Fruit fly (Drosophila melanogaster): ENCODE results near the gene Gagr.

The Gagr gene

dm6 chr3L:16408609-16409439 is 14.4 kb downstream of the Gagr start (continued):
- TF ChIP-seq bbx (GFP tag; IDR thresholded peaks at IDR 0.05; ENCODE audit: partially characterized antibody): no peak
- peak; percentile 4 for TF ChIP-seq CG16863 (GFP tag; optimal IDR thresholded peaks at IDR 0.05)
- no peak for TF ChIP-seq CG16779 (GFP tag; IDR thresholded peaks at IDR 0.05)
- peak; percentile 59 for TF ChIP-seq CG8089 (GFP tag; optimal IDR thresholded peaks at IDR 0.05)
- no peak for TF ChIP-seq Dfd (GFP tag; optimal IDR thresholded peaks at IDR 0.05)
- TF ChIP-seq nerfin-2 (GFP tag; IDR thresholded peaks at IDR 0.05; ENCODE audit: partially characterized antibody): no peak
- no peak for TF ChIP-seq Ets97D (GFP tag; optimal IDR thresholded peaks at IDR 0.05)
- TF ChIP-seq tin (GFP tag; optimal IDR thresholded peaks at IDR 0.05): peak; percentile 2
- no peak for TF ChIP-seq CG7357 (GFP tag; IDR thresholded peaks at IDR 0.05)
- no peak for TF ChIP-seq row (GFP tag; IDR thresholded peaks at IDR 0.05)
- TF ChIP-seq sna (GFP tag; IDR thresholded peaks at IDR 0.05; ENCODE audit: partially characterized antibody): no peak
- TF ChIP-seq hkb (optimal IDR thresholded peaks at IDR 0.05): no peak
- no peak for TF ChIP-seq hkb (GFP tag; IDR thresholded peaks at IDR 0.05)
- TF ChIP-seq CG15269 (tag; optimal IDR thresholded peaks at IDR 0.05): no peak
- no peak for TF ChIP-seq stc (GFP tag; IDR thresholded peaks at IDR 0.05)
- no peak for TF ChIP-seq CG12071 (GFP tag; optimal IDR thresholded peaks at IDR 0.05)
- peak; percentile 75 for TF ChIP-seq CG2202 (tag; optimal IDR thresholded peaks at IDR 0.05)
- TF ChIP-seq CG13624 (GFP tag; optimal IDR thresholded peaks at IDR 0.05): no peak
- no peak for TF ChIP-seq gfzf (GFP tag; optimal IDR thresholded peaks at IDR 0.05)
- TF ChIP-seq emc (GFP tag; optimal IDR thresholded peaks at IDR 0.05): no peak
- no peak for TF ChIP-seq CG7786 (GFP tag; optimal IDR thresholded peaks at IDR 0.05)
- TF ChIP-seq CG3065 (GFP tag; optimal IDR thresholded peaks at IDR 0.05): no peak
- no peak for TF ChIP-seq H15 (GFP tag; IDR thresholded peaks at IDR 0.05)
- peak; percentile 17 for TF ChIP-seq Sry-δ (GFP tag; optimal IDR thresholded peaks at IDR 0.05)
- no peak for TF ChIP-seq maf-S (GFP tag; optimal IDR thresholded peaks at IDR 0.05)
- no peak for TF ChIP-seq vnd (GFP tag; IDR thresholded peaks at IDR 0.05; ENCODE audit: partially characterized antibody)
- peak; percentile 56 for TF ChIP-seq wek (GFP tag; optimal IDR thresholded peaks at IDR 0.05)
- peak; percentile 31 for TF ChIP-seq CG17829 (tag; optimal IDR thresholded peaks at IDR 0.05)
- TF ChIP-seq Lim3 (GFP tag; IDR thresholded peaks at IDR 0.05): no peak
- TF ChIP-seq onecut (GFP tag; IDR thresholded peaks at IDR 0.05): peak; percentile 43; the same call in 1 of the 2 replicates
- peak; percentile 37 for TF ChIP-seq CG4820 (GFP tag; optimal IDR thresholded peaks at IDR 0.05)
- TF ChIP-seq dati (GFP tag; IDR thresholded peaks at IDR 0.05): no peak
- TF ChIP-seq Deaf1 (tag; optimal IDR thresholded peaks at IDR 0.05): no peak
- TF ChIP-seq pho (GFP tag; optimal IDR thresholded peaks at IDR 0.05): no peak
- TF ChIP-seq dan (GFP tag; IDR thresholded peaks at IDR 0.05): no peak
- no peak for TF ChIP-seq HLH54F (GFP tag; optimal IDR thresholded peaks at IDR 0.05)
- TF ChIP-seq so (GFP tag; IDR thresholded peaks at IDR 0.05): 0 out of 3 replicates have a peak, but pooled peaks have one; percentile 41
- TF ChIP-seq cad (GFP tag; optimal IDR thresholded peaks at IDR 0.05): no peak
- TF ChIP-seq Rx (GFP tag; IDR thresholded peaks at IDR 0.05): no peak
- TF ChIP-seq CG9797 (GFP tag; optimal IDR thresholded peaks at IDR 0.05): peak; percentile 12
- TF ChIP-seq mam (GFP tag; optimal IDR thresholded peaks at IDR 0.05): no peak
- no peak for TF ChIP-seq HmgD (GFP tag; optimal IDR thresholded peaks at IDR 0.05)
- no peak for TF ChIP-seq Sox102F (GFP tag; optimal IDR thresholded peaks at IDR 0.05)
- TF ChIP-seq sug (tag; optimal IDR thresholded peaks at IDR 0.05): no peak
- no peak for TF ChIP-seq NfI (GFP tag; optimal IDR thresholded peaks at IDR 0.05)
- peak; percentile 57 for TF ChIP-seq Spps (tag; optimal IDR thresholded peaks at IDR 0.05)
- TF ChIP-seq ase (GFP tag; IDR thresholded peaks at IDR 0.05): no peak
- peak; percentile 25 for TF ChIP-seq CG2678 (tag; optimal IDR thresholded peaks at IDR 0.05)
- TF ChIP-seq ind (GFP tag; optimal IDR thresholded peaks at IDR 0.05): no peak
- peak; percentile 32 for TF ChIP-seq CG2116 (GFP tag; optimal IDR thresholded peaks at IDR 0.05)
- TF ChIP-seq CG17802 (tag; optimal IDR thresholded peaks at IDR 0.05): no peak

Measured in whole organism, embryonic.